Fruit fly (Drosophila melanogaster) whole organism: ENCODE results near the gene Clc.

ENCODE experiments used
- CG8478 ChIP-seq: fragments of >200 bp; optimal IDR thresholded peaks from 2 replicates; lab custom pipeline; 2018; ENCODE audit warnings: inconsistent platforms
- Dll ChIP-seq: fragments of >200 bp; optimal IDR thresholded peaks from 2 replicates; lab custom pipeline; 2017
- EcR ChIP-seq, 2 experiments: fragments of >200 bp; optimal IDR thresholded peaks; 2 replicates each; lab custom pipeline; 2017; ENCODE audit warnings: missing biosample characterization in 2 of 2, missing genetic modification characterization in 2 of 2, missing genetic modification reagents in 2 of 2
- pan ChIP-seq: fragments of >200 bp; optimal IDR thresholded peaks from 2 replicates; lab custom pipeline; 2017
- psq ChIP-seq: fragments of >200 bp; optimal IDR thresholded peaks from 2 replicates; lab custom pipeline; 2017
- usp ChIP-seq: fragments of >200 bp; optimal IDR thresholded peaks from 2 replicates; lab custom pipeline; 2017; ENCODE audit warnings: missing biosample characterization, missing genetic modification characterization, mixed read lengths

The Clc gene

DNA sequence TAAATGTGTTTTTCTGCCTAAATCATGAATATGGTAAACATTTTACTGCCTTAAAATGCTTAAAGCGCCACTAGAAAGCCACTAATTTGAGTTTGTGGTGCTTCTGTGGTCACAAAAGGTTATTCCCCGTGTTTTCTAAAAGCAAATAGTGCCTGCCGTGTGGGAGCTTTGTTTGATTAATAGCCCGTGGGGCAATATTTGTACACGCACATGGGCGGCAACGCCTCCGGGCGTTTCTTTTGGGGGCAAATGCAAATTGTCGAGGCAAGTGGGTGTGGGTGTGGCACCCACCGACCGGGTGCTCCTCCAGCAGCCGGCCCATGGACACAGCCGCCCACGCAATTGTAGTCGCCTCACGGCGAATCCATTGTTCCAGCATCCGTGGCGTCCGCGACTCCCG is 35.0 kb downstream of the Clc start:
- no peak for TF ChIP-seq psq
- no peak for TF ChIP-seq pan (lab: Kevin White, UChicago)
- no peak for TF ChIP-seq EcR (GFP tag; optimal IDR thresholded peaks at IDR 0.05; lab: Kevin White, UChicago)
- TF ChIP-seq Dll, result no peak
- no peak for TF ChIP-seq usp (GFP tag; lab: Kevin White, UChicago)
- no peak for TF ChIP-seq CG8478 (lab: Kevin White, UChicago)

DNA sequence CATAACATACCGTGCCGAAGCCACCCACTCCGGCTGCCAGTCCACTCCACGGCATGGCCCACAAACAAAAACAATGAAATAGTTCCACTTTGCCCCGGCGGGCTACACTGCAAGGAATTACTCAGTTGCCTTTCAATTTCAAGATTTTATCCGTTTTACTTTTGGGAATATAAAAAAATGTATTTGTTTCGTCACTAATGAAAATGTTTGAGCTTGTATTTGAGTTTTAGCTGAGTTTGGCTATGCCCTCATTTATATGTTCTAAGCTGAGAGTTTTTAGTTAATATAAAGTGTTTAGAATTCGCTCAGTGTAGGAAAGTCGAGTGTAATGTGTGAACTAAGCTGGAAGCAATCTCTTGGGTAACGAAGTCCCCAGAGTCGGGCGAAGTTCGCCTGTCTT is 35.8 kb downstream of the Clc start:
- no peak for TF ChIP-seq Dll
- no peak for TF ChIP-seq CG8478 (lab: Kevin White, UChicago)
- TF ChIP-seq psq, result no peak
- no peak for TF ChIP-seq usp (GFP tag; lab: Kevin White, UChicago)
- TF ChIP-seq pan (lab: Kevin White, UChicago), result no peak
- no peak for TF ChIP-seq EcR (GFP tag; optimal IDR thresholded peaks at IDR 0.05; lab: Kevin White, UChicago)

DNA sequence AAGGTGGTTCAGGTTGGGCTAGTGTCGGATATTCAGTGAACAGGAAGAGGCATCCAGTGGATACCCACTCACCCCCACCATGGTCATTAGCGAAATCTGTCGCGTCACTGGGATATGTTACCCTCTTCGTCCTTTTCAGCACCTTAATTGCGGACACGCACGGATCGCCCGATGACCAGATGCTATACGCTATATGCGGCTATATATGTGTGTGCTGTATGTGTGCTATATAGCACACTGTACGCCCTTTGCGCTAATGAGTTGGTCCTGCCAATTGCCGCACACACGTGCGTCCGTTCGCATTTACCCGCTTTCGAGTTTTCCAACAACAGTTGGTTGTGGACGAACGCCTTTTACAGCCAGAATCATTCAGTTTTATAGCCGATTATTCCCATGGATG is 40.4 kb downstream of the Clc start:
- no peak for TF ChIP-seq usp (GFP tag; lab: Kevin White, UChicago)
- TF ChIP-seq Dll, result no peak
- no peak for TF ChIP-seq CG8478 (lab: Kevin White, UChicago)
- TF ChIP-seq psq, result no peak
- TF ChIP-seq pan (lab: Kevin White, UChicago), result no peak
- TF ChIP-seq EcR (GFP tag; optimal IDR thresholded peaks at IDR 0.05; lab: Kevin White, UChicago), result no peak

DNA sequence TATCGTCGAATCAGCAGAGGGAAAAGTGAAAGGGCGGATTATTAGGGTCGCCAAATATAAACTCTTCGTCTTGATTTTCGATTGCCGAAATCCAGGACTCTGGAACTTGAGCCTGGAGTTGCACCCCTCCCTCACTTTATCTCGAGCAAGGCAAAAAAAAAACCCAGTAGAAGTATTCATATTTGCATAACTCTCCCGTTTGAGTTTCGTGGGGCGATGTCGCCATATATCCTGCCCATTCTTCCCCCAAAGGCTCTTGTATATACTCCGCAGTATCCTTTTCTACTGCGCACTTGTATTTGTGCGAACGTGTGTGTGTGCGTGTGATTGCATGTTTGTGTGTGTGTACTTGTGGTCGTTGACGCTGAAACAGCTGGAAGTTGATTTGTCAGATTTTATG is 46.2 kb downstream of the Clc start:
- TF ChIP-seq pan (lab: Kevin White, UChicago) (no peak), Dll (no peak), usp (GFP tag; lab: Kevin White, UChicago) (no peak)
